Worm (Caenorhabditis elegans) whole organism, L4 larva: ENCODE results near the gene K02A2.5.

Experiments used
- F37D6.2 ChIP-seq: sonication (generic microtip); optimal IDR thresholded peaks from 2 replicates; lab custom pipeline; 2016; ENCODE audit warnings: mild to moderate bottlenecking, missing genetic modification characterization, missing compliant biosample characterization
- ceh-62 ChIP-seq: sonication (generic microtip); optimal IDR thresholded peaks from 2 replicates; lab custom pipeline; 2017; ENCODE audit warnings: missing biosample characterization, missing genetic modification characterization
- dmd-6 ChIP-seq: fragments of 200-800 bp; sonication (Bioruptor generic); IDR thresholded peaks from 2 replicates; pipeline ENCODE4 v1.3.6; 2022; ENCODE audit warnings: missing genetic modification reagents, missing genetic modification characterization, missing compliant biosample characterization
- egl-43 ChIP-seq: fragments of 200-800 bp; sonication (Bioruptor generic); IDR thresholded peaks from 2 replicates; pipeline ENCODE4 v1.3.6; 2022; ENCODE audit warnings: missing genetic modification reagents, missing genetic modification characterization, missing compliant biosample characterization
- jun-1 ChIP-seq: fragments of 150-350 bp; optimal IDR thresholded peaks from 2 replicates; lab custom pipeline; 2014; ENCODE audit warnings: missing biosample characterization, missing genetic modification reagents, missing genetic modification characterization
- lin-15B ChIP-seq: fragments of 150-350 bp; sonication (generic microtip); optimal IDR thresholded peaks from 3 replicates; lab custom pipeline; 2014; ENCODE audit warnings: missing biosample characterization, missing genetic modification characterization
- lin-29 ChIP-seq: fragments of 200-800 bp; sonication (Bioruptor generic); IDR thresholded peaks from 2 replicates; pipeline ENCODE4 v1.3.6; 2022; ENCODE audit warnings: missing genetic modification reagents, missing genetic modification characterization, missing compliant biosample characterization
- lsy-2 ChIP-seq, 2 experiments: fragments of 150-350 bp in 1 of 2; sonication (generic microtip) in 1 of 2; optimal IDR thresholded peaks; 2 replicates each; lab custom pipeline; 2014 to 2017; ENCODE audit warnings: missing biosample characterization in 2 of 2, missing genetic modification characterization in 2 of 2
- mep-1 ChIP-seq: fragments of 150-350 bp; sonication (generic microtip); optimal IDR thresholded peaks from 3 replicates; lab custom pipeline; 2014; ENCODE audit warnings: missing biosample characterization, missing genetic modification characterization
- skn-1 ChIP-seq: fragments of 150-350 bp; optimal IDR thresholded peaks from 2 replicates; lab custom pipeline; 2014; ENCODE audit warnings: missing biosample characterization, missing genetic modification characterization
- unc-130 ChIP-seq: sonication (generic microtip); optimal IDR thresholded peaks from 2 replicates; lab custom pipeline; 2016; ENCODE audit warnings: missing genetic modification reagents, missing genetic modification characterization, missing compliant biosample characterization
- unc-62 ChIP-seq, 3 experiments: fragments of 150-350 bp in 1 of 3; sonication (generic microtip); optimal IDR thresholded peaks in 2 of 3; peaks in 1 of 3; 1 replicate in 1 of 3; 2 replicates in 2 of 3; lab custom pipeline; 2014 to 2017; ENCODE audit warnings: missing biosample characterization in 3 of 3, missing genetic modification characterization in 3 of 3, missing genetic modification reagents in 3 of 3, missing genotype in 1 of 3

- TF ChIP-seq F37D6.2 (tag; lab: Kevin White, UChicago) (no peak), lin-29 (GFP tag; lab: Robert Waterston, UW) (no peak), dmd-6 (GFP tag; lab: Robert Waterston, UW) (no peak), ceh-62 (tag; lab: Kevin White, UChicago) (no peak), unc-62 (GFP tag; optimal IDR thresholded peaks at IDR 0.05 in 1 of 2; lab: Kevin White, UChicago) (no peak), unc-62 (tag; optimal IDR thresholded peaks at IDR 0.05; lab: Kevin White, UChicago) (no peak), skn-1 (no peak), jun-1 (tag; lab: Kevin White, UChicago) (no peak), lsy-2 (tag; optimal IDR thresholded peaks at IDR 0.05; lab: Kevin White, UChicago) (peak in 1 of 2 experiments; percentile 13), unc-130 (GFP tag; lab: Kevin White, UChicago) (no peak), lin-15B (tag; lab: Kevin White, UChicago) (no peak), egl-43 (GFP tag; lab: Robert Waterston, UW) (no peak), mep-1 (tag; lab: Kevin White, UChicago) (peak; percentile 59)
Measured at ce11 chrII:7420157-7420556, 8.3 kb upstream of the K02A2.5 start.
